Fruit fly (Drosophila melanogaster) whole organism, embryonic: ENCODE data around the gene Drsl1.

Experiments
- Abd-B ChIP-seq: fragments of 200-800 bp; sonication (Bioruptor generic); optimal IDR thresholded peaks from 2 replicates; lab custom pipeline; 2018; ENCODE audit warnings: missing biosample characterization, mild to moderate bottlenecking, missing genetic modification characterization, moderate library complexity
- Antp ChIP-seq: fragments of 200-800 bp; sonication (Bioruptor generic); optimal IDR thresholded peaks from 3 replicates; lab custom pipeline; 2016; ENCODE audit warnings: missing biosample characterization, missing genetic modification characterization
- Asciz ChIP-seq: fragments of 200-800 bp; sonication (Bioruptor generic); optimal IDR thresholded peaks from 2 replicates; lab custom pipeline; 2017; ENCODE audit warnings: missing biosample characterization, mild to moderate bottlenecking, missing genetic modification characterization, missing genetic modification reagents
- Bgb ChIP-seq: fragments of 200-800 bp; sonication (Bioruptor generic); IDR thresholded peaks from 2 replicates; pipeline ENCODE4 v1.3.6; 2022; ENCODE audit warnings: missing biosample characterization, missing genetic modification characterization; ENCODE audit not compliant: partially characterized antibody
- CG10654 ChIP-seq: fragments of 200-800 bp; sonication (Bioruptor generic); optimal IDR thresholded peaks from 2 replicates; lab custom pipeline; 2016; ENCODE audit warnings: missing biosample characterization, missing genetic modification characterization
- CG11504 ChIP-seq: fragments of 200-800 bp; sonication (Bioruptor generic); optimal IDR thresholded peaks from 3 replicates; lab custom pipeline; 2019; ENCODE audit warnings: missing biosample characterization, mild to moderate bottlenecking, missing genetic modification characterization, moderate library complexity
- CG1233 ChIP-seq: fragments of 200-800 bp; sonication (Bioruptor generic); optimal IDR thresholded peaks from 4 replicates; lab custom pipeline; 2018; ENCODE audit warnings: missing biosample characterization, mild to moderate bottlenecking, missing genetic modification characterization
- CG12744 ChIP-seq: fragments of 200-800 bp; sonication (Bioruptor generic); optimal IDR thresholded peaks from 2 replicates; lab custom pipeline; 2016; ENCODE audit warnings: missing biosample characterization, missing genetic modification characterization
- CG14710 ChIP-seq: fragments of 200-800 bp; sonication (Bioruptor generic); optimal IDR thresholded peaks from 3 replicates; lab custom pipeline; 2019; ENCODE audit warnings: missing biosample characterization, mild to moderate bottlenecking, missing genetic modification characterization, moderate library complexity
- CG14965 ChIP-seq: fragments of 200-800 bp; sonication (Bioruptor generic); optimal IDR thresholded peaks from 2 replicates; lab custom pipeline; 2016; ENCODE audit warnings: missing biosample characterization, missing genetic modification characterization, borderline replicate concordance
- CG1603 ChIP-seq: fragments of 200-800 bp; sonication (Bioruptor generic); optimal IDR thresholded peaks from 2 replicates; lab custom pipeline; 2019; ENCODE audit warnings: missing biosample characterization, mild to moderate bottlenecking, missing genetic modification characterization, moderate library complexity
- CG17328 ChIP-seq: fragments of 200-800 bp; sonication (Bioruptor generic); IDR thresholded peaks from 2 replicates; pipeline ENCODE4 v1.3.6; 2022; ENCODE audit warnings: missing biosample characterization, missing genetic modification characterization
- CG17802 ChIP-seq: fragments of 200-800 bp; sonication (Bioruptor generic); optimal IDR thresholded peaks from 2 replicates; lab custom pipeline; 2018; ENCODE audit warnings: missing biosample characterization, mild to moderate bottlenecking, missing genetic modification characterization, moderate library complexity
- CG18619 ChIP-seq: fragments of 200-800 bp; sonication (Bioruptor generic); optimal IDR thresholded peaks from 3 replicates; lab custom pipeline; 2017; ENCODE audit warnings: missing biosample characterization, mild to moderate bottlenecking, missing genetic modification characterization
- CG3407 ChIP-seq: fragments of 200-800 bp; sonication (Bioruptor generic); optimal IDR thresholded peaks from 2 replicates; lab custom pipeline; 2018; ENCODE audit warnings: missing biosample characterization, mild to moderate bottlenecking, missing genetic modification characterization
- CG34376 ChIP-seq: fragments of 200-800 bp; sonication (Bioruptor generic); optimal IDR thresholded peaks from 2 replicates; lab custom pipeline; 2018; ENCODE audit warnings: missing biosample characterization, mild to moderate bottlenecking, missing genetic modification characterization
- CG4820 ChIP-seq: fragments of 200-800 bp; sonication (Bioruptor generic); optimal IDR thresholded peaks from 3 replicates; lab custom pipeline; 2016; ENCODE audit warnings: missing biosample characterization, missing genetic modification characterization
- CG5245 ChIP-seq: fragments of 200-800 bp; sonication (Bioruptor generic); optimal IDR thresholded peaks from 3 replicates; lab custom pipeline; 2016; ENCODE audit warnings: missing biosample characterization, missing genetic modification characterization
- CG6813 ChIP-seq: fragments of 200-800 bp; sonication (Bioruptor generic); optimal IDR thresholded peaks from 2 replicates; lab custom pipeline; 2017; ENCODE audit warnings: missing biosample characterization, missing genetic modification characterization, mild to moderate bottlenecking, moderate library complexity, missing genetic modification reagents
- CG7357 ChIP-seq: fragments of 200-800 bp; sonication (Bioruptor generic); IDR thresholded peaks from 3 replicates; pipeline ENCODE4 v1.3.6; 2022; ENCODE audit warnings: missing biosample characterization, missing genetic modification characterization
- CG7963 ChIP-seq: fragments of 200-800 bp; sonication (Bioruptor generic); IDR thresholded peaks from 3 replicates; pipeline ENCODE4 v1.3.6; 2022; ENCODE audit warnings: missing biosample characterization, missing genetic modification characterization; ENCODE audit not compliant: partially characterized antibody
- CG8089 ChIP-seq: fragments of 200-800 bp; sonication (Bioruptor generic); optimal IDR thresholded peaks from 3 replicates; lab custom pipeline; 2016; ENCODE audit warnings: missing biosample characterization, missing genetic modification characterization
- Dip3 ChIP-seq: fragments of 200-800 bp; sonication (Bioruptor generic); optimal IDR thresholded peaks from 3 replicates; lab custom pipeline; 2016; ENCODE audit warnings: missing biosample characterization, missing genetic modification characterization
- Dll ChIP-seq: fragments of 200-800 bp; sonication (Bioruptor generic); IDR thresholded peaks from 4 replicates; pipeline ENCODE4 v1.3.6; 2022; ENCODE audit warnings: missing biosample characterization, missing genetic modification characterization; ENCODE audit not compliant: partially characterized antibody
- Hey ChIP-seq: fragments of 200-800 bp; sonication (Bioruptor generic); optimal IDR thresholded peaks from 3 replicates; lab custom pipeline; 2018; ENCODE audit warnings: missing biosample characterization, mild to moderate bottlenecking, missing genetic modification characterization
- NC2β ChIP-seq: fragments of 200-800 bp; sonication (Bioruptor generic); optimal IDR thresholded peaks from 2 replicates; lab custom pipeline; 2016; ENCODE audit warnings: missing biosample characterization, missing genetic modification characterization
- Nf-YA ChIP-seq: fragments of 200-800 bp; sonication (Bioruptor generic); IDR thresholded peaks from 2 replicates; pipeline ENCODE4 v1.3.6; 2022; ENCODE audit warnings: missing biosample characterization, missing genetic modification characterization
- Nf-YB ChIP-seq: fragments of 200-800 bp; sonication (Bioruptor generic); optimal IDR thresholded peaks from 3 replicates; lab custom pipeline; 2019; ENCODE audit warnings: missing biosample characterization, mild to moderate bottlenecking, missing genetic modification characterization, moderate library complexity
- Nf-YC ChIP-seq: fragments of 200-800 bp; optimal IDR thresholded peaks from 3 replicates; lab custom pipeline; 2019; ENCODE audit warnings: missing biosample characterization, mild to moderate bottlenecking, missing genetic modification characterization, moderate library complexity
- Oli ChIP-seq: fragments of 200-800 bp; sonication (Bioruptor generic); optimal IDR thresholded peaks from 2 replicates; lab custom pipeline; 2018; ENCODE audit warnings: missing biosample characterization, mild to moderate bottlenecking, missing genetic modification characterization, moderate library complexity
- ab ChIP-seq: fragments of 200-800 bp; sonication (Bioruptor generic); optimal IDR thresholded peaks from 2 replicates; lab custom pipeline; 2016; ENCODE audit warnings: missing biosample characterization, missing genetic modification characterization
- aop ChIP-seq: fragments of 200-800 bp; sonication (Bioruptor generic); IDR thresholded peaks from 2 replicates; pipeline ENCODE4 v1.3.6; 2022; ENCODE audit warnings: missing biosample characterization, missing genetic modification characterization
- bbx ChIP-seq: fragments of 200-800 bp; sonication (Bioruptor generic); IDR thresholded peaks from 2 replicates; pipeline ENCODE4 v1.3.6; 2022; ENCODE audit warnings: missing biosample characterization, missing genetic modification characterization; ENCODE audit not compliant: partially characterized antibody
- ci ChIP-seq: fragments of 200-800 bp; sonication (Bioruptor generic); IDR thresholded peaks from 3 replicates; pipeline ENCODE4 v1.3.6; 2022; ENCODE audit warnings: missing biosample characterization, missing genetic modification characterization
- crc ChIP-seq: fragments of 200-800 bp; sonication (Bioruptor generic); optimal IDR thresholded peaks from 2 replicates; lab custom pipeline; 2016; ENCODE audit warnings: missing biosample characterization, missing genetic modification characterization
- crp ChIP-seq, 2 experiments: fragments of 200-800 bp; sonication (Bioruptor generic); optimal IDR thresholded peaks; 2 replicates in 1 of 2; 3 replicates in 1 of 2; lab custom pipeline; 2017; ENCODE audit warnings: missing biosample characterization in 2 of 2, missing genetic modification characterization in 2 of 2, mild to moderate bottlenecking in 1 of 2, moderate library complexity in 1 of 2
- dysf ChIP-seq: fragments of 200-800 bp; sonication (Bioruptor generic); IDR thresholded peaks from 3 replicates; pipeline ENCODE4 v1.3.6; 2022; ENCODE audit warnings: missing biosample characterization, missing genetic modification characterization
- ewg ChIP-seq: fragments of 200-800 bp; sonication (Bioruptor generic); optimal IDR thresholded peaks from 3 replicates; lab custom pipeline; 2017; ENCODE audit warnings: mild to moderate bottlenecking, missing biosample characterization, missing genetic modification reagents, missing genetic modification characterization
- kni ChIP-seq: fragments of 200-800 bp; sonication (Bioruptor generic); optimal IDR thresholded peaks from 3 replicates; lab custom pipeline; 2017; ENCODE audit warnings: mild to moderate bottlenecking, missing biosample characterization, missing genetic modification reagents, missing genetic modification characterization
- mam ChIP-seq: fragments of 200-800 bp; sonication (Bioruptor generic); optimal IDR thresholded peaks from 3 replicates; lab custom pipeline; 2016; ENCODE audit warnings: missing biosample characterization, missing genetic modification characterization
- odd ChIP-seq: fragments of 200-800 bp; sonication (Bioruptor generic); optimal IDR thresholded peaks from 2 replicates; lab custom pipeline; 2017; ENCODE audit warnings: missing biosample characterization, mild to moderate bottlenecking, missing genetic modification characterization
- phol ChIP-seq: fragments of 200-800 bp; sonication (Bioruptor generic); optimal IDR thresholded peaks from 3 replicates; lab custom pipeline; 2018; ENCODE audit warnings: missing biosample characterization, mild to moderate bottlenecking, missing genetic modification characterization, moderate library complexity
- ssp ChIP-seq: fragments of 200-800 bp; sonication (Bioruptor generic); IDR thresholded peaks from 2 replicates; pipeline ENCODE4 v1.3.6; 2022; ENCODE audit warnings: missing biosample characterization, missing genetic modification characterization
- tio ChIP-seq: fragments of 200-800 bp; sonication (Bioruptor generic); optimal IDR thresholded peaks from 2 replicates; lab custom pipeline; 2017; ENCODE audit warnings: missing biosample characterization, missing genetic modification characterization, inconsistent platforms
- tll ChIP-seq, 2 experiments: fragments of 200-800 bp in 1 of 2; fragments of >200 bp in 1 of 2; sonication (Bioruptor generic) in 1 of 2; optimal IDR thresholded peaks; 2 replicates each; lab custom pipeline; 2017 to 2019; ENCODE audit warnings: missing biosample characterization in 2 of 2, missing genetic modification characterization in 2 of 2, mild to moderate bottlenecking in 1 of 2, moderate library complexity in 1 of 2
- ttk ChIP-seq: fragments of 200-800 bp; sonication (Bioruptor generic); IDR thresholded peaks from 2 replicates; pipeline ENCODE4 v2.1.2; 2022; ENCODE audit warnings: missing biosample characterization, missing genetic modification characterization
- vfl ChIP-seq: fragments of 200-800 bp; sonication (Bioruptor generic); optimal IDR thresholded peaks from 2 replicates; lab custom pipeline; 2016; ENCODE audit warnings: missing biosample characterization, missing genetic modification characterization
- wor ChIP-seq: fragments of 200-800 bp; sonication (Bioruptor generic); IDR thresholded peaks from 2 replicates; pipeline ENCODE4 v1.3.6; 2022; ENCODE audit warnings: missing biosample characterization, missing genetic modification characterization
- zen2 ChIP-seq: fragments of 200-800 bp; sonication (Bioruptor generic); IDR thresholded peaks from 3 replicates; pipeline ENCODE4 v1.3.6; 2022; ENCODE audit warnings: missing biosample characterization, missing genetic modification characterization; ENCODE audit not compliant: partially characterized antibody
- zf30C ChIP-seq: fragments of 200-800 bp; sonication (Bioruptor generic); optimal IDR thresholded peaks from 3 replicates; lab custom pipeline; 2018; ENCODE audit warnings: missing biosample characterization, mild to moderate bottlenecking, missing genetic modification characterization

The Drsl1 gene

dm6 chr3L:3382489-3382879 is 46.9 kb upstream of the Drsl1 start (continued):
- TF ChIP-seq CG17802 (tag; lab: Kevin White, UChicago): peak; percentile 63
- peak; percentile 74 for TF ChIP-seq CG1233 (GFP tag; lab: Kevin White, UChicago)
- TF ChIP-seq Asciz: peak; percentile 74
- TF ChIP-seq wor (GFP tag; lab: Robert Waterston, UW): peak; percentile 64
- no peak for TF ChIP-seq Dll (GFP tag; lab: Robert Waterston, UW)
- TF ChIP-seq Antp (GFP tag; lab: Kevin White, UChicago): peak; percentile 56
- peak; percentile 87 for TF ChIP-seq CG17328 (GFP tag; lab: Robert Waterston, UW)
- TF ChIP-seq CG14965 (GFP tag; lab: Kevin White, UChicago): peak; percentile 33
- TF ChIP-seq bbx (GFP tag; lab: Robert Waterston, UW): no peak
- peak; percentile 16 for TF ChIP-seq CG34376 (GFP tag; lab: Kevin White, UChicago)
- TF ChIP-seq zf30C (GFP tag; lab: Kevin White, UChicago): peak; percentile 79
- peak; percentile 49 for TF ChIP-seq CG8089 (GFP tag; lab: Kevin White, UChicago)
- TF ChIP-seq ab (GFP tag; lab: Kevin White, UChicago): no peak
- peak; percentile 83 for TF ChIP-seq Abd-B (GFP tag; lab: Kevin White, UChicago)
- TF ChIP-seq Oli (tag; lab: Kevin White, UChicago): peak; percentile 89
- TF ChIP-seq CG6813: peak; percentile 82
- TF ChIP-seq Nf-YA (GFP tag; lab: Robert Waterston, UW): peak; percentile 81
- peak; percentile 71 for TF ChIP-seq CG5245 (GFP tag; lab: Kevin White, UChicago)
- TF ChIP-seq CG10654 (GFP tag; lab: Kevin White, UChicago): peak; percentile 75
- TF ChIP-seq phol (tag; lab: Kevin White, UChicago): peak; percentile 89
- TF ChIP-seq CG3407 (GFP tag; lab: Kevin White, UChicago): peak; percentile 70
- TF ChIP-seq CG7963 (GFP tag; lab: Robert Waterston, UW): no peak
- peak; percentile 62 for TF ChIP-seq Nf-YC (tag; lab: Kevin White, UChicago)
- peak; percentile 87 for TF ChIP-seq ci (GFP tag; lab: Robert Waterston, UW)
- TF ChIP-seq ewg (GFP tag; lab: Kevin White, UChicago): peak; percentile 64
- TF ChIP-seq ttk (GFP tag; lab: Robert Waterston, UW): peak; percentile 77
- TF ChIP-seq tio (GFP tag; lab: Kevin White, UChicago): peak; percentile 74
- peak; percentile 69 for TF ChIP-seq ssp
- peak; percentile 88 for TF ChIP-seq dysf
- peak; percentile 80 for TF ChIP-seq mam (GFP tag; lab: Kevin White, UChicago)
- no peak for TF ChIP-seq aop (GFP tag; lab: Robert Waterston, UW)
- TF ChIP-seq crc (GFP tag; lab: Kevin White, UChicago): peak; percentile 40
- TF ChIP-seq vfl (GFP tag; lab: Kevin White, UChicago): peak; percentile 70
- peak; percentile 88 for TF ChIP-seq CG11504 (tag; lab: Kevin White, UChicago)
- peak in 1 of 2 experiments; percentile 30 for TF ChIP-seq crp (GFP tag; optimal IDR thresholded peaks at IDR 0.05; lab: Kevin White, UChicago)
- TF ChIP-seq CG1603 (tag; lab: Kevin White, UChicago): peak; percentile 89
- TF ChIP-seq Hey: no peak
- TF ChIP-seq CG7357: peak; percentile 71
- TF ChIP-seq CG12744: peak; percentile 81
- TF ChIP-seq kni (GFP tag; lab: Kevin White, UChicago): peak; percentile 35
- TF ChIP-seq Nf-YB: peak; percentile 69
- TF ChIP-seq NC2β (GFP tag; lab: Kevin White, UChicago): peak; percentile 74
- TF ChIP-seq CG14710 (tag; lab: Kevin White, UChicago): peak; percentile 86
- TF ChIP-seq Dip3 (GFP tag; lab: Kevin White, UChicago): peak; percentile 84
- peak; percentile 77 for TF ChIP-seq CG18619
- peak; percentile 82 for TF ChIP-seq CG4820
- peak; percentile 60 for TF ChIP-seq odd (GFP tag; lab: Kevin White, UChicago)
- no peak for TF ChIP-seq zen2 (GFP tag; lab: Robert Waterston, UW)
- TF ChIP-seq Bgb (GFP tag; lab: Robert Waterston, UW): no peak
- no peak for TF ChIP-seq tll (GFP tag; optimal IDR thresholded peaks at IDR 0.05; lab: Kevin White, UChicago)
